Worm (Caenorhabditis elegans) whole organism, late embryonic: ENCODE data around the gene C45G9.4.

Experiments used
- C38D4.7 ChIP-seq: fragments of 200-800 bp; sonication (Bioruptor generic); optimal IDR thresholded peaks from 2 replicates; lab custom pipeline; 2018; ENCODE audit warnings: mild to moderate bottlenecking, missing genetic modification characterization, moderate library complexity, missing compliant biosample characterization
- K02D7.2 ChIP-seq: sonication (generic microtip); optimal IDR thresholded peaks from 2 replicates; lab custom pipeline; 2017; ENCODE audit warnings: mild to moderate bottlenecking, missing genetic modification characterization, missing compliant biosample characterization
- K09A11.1 ChIP-seq: sonication (generic microtip); optimal IDR thresholded peaks from 2 replicates; lab custom pipeline; 2017; ENCODE audit warnings: antibody characterized with exemption, mild to moderate bottlenecking, missing genetic modification characterization, missing compliant biosample characterization; ENCODE audit not compliant: insufficient read depth
- T23F11.4 ChIP-seq: fragments of 200-800 bp; sonication (Bioruptor generic); optimal IDR thresholded peaks from 2 replicates; lab custom pipeline; 2018; ENCODE audit warnings: mild to moderate bottlenecking, missing genetic modification characterization, missing compliant biosample characterization
- Y22D7AL.16 ChIP-seq: sonication (generic microtip); optimal IDR thresholded peaks from 2 replicates; lab custom pipeline; 2016; ENCODE audit warnings: missing genetic modification characterization, missing compliant biosample characterization
- ahr-1 ChIP-seq: sonication (generic microtip); optimal IDR thresholded peaks from 2 replicates; lab custom pipeline; 2016; ENCODE audit warnings: missing genetic modification characterization, missing compliant biosample characterization
- ceh-14 ChIP-seq: sonication (generic microtip); optimal IDR thresholded peaks from 2 replicates; lab custom pipeline; 2016; ENCODE audit warnings: missing genotype, missing genetic modification characterization, missing compliant biosample characterization
- ceh-18 ChIP-seq: sonication (generic microtip); optimal IDR thresholded peaks from 2 replicates; lab custom pipeline; 2016; ENCODE audit warnings: missing genetic modification characterization, missing compliant biosample characterization
- ceh-19 ChIP-seq: fragments of 200-800 bp; sonication (Bioruptor generic); optimal IDR thresholded peaks from 2 replicates; lab custom pipeline; 2018; ENCODE audit warnings: mild to moderate bottlenecking, missing genetic modification characterization, missing compliant biosample characterization
- ceh-2 ChIP-seq: sonication (generic microtip); optimal IDR thresholded peaks from 2 replicates; lab custom pipeline; 2016; ENCODE audit warnings: missing genotype, missing genetic modification characterization, missing compliant biosample characterization
- ceh-22 ChIP-seq: sonication (generic microtip); optimal IDR thresholded peaks from 2 replicates; lab custom pipeline; 2017; ENCODE audit warnings: missing biosample characterization, missing genetic modification characterization
- ceh-31 ChIP-seq: sonication (generic microtip); optimal IDR thresholded peaks from 2 replicates; lab custom pipeline; 2016; ENCODE audit warnings: missing genetic modification characterization, missing compliant biosample characterization
- ceh-45 ChIP-seq: fragments of 200-800 bp; sonication (Bioruptor generic); IDR thresholded peaks from 2 replicates; pipeline ENCODE4 v1.3.6; 2022; ENCODE audit warnings: missing genetic modification reagents, missing genetic modification characterization, missing compliant biosample characterization
- ceh-48 ChIP-seq: sonication (generic microtip); optimal IDR thresholded peaks from 2 replicates; lab custom pipeline; 2016; ENCODE audit warnings: missing genetic modification characterization, inconsistent platforms, missing compliant biosample characterization
- ceh-6 ChIP-seq: fragments of 200-800 bp; sonication (Bioruptor generic); optimal IDR thresholded peaks from 2 replicates; lab custom pipeline; 2018; ENCODE audit warnings: mild to moderate bottlenecking, missing genetic modification characterization, missing compliant biosample characterization
- ceh-9 ChIP-seq: sonication (generic microtip); optimal IDR thresholded peaks from 2 replicates; lab custom pipeline; 2016; ENCODE audit warnings: mild to moderate bottlenecking, missing genetic modification characterization, inconsistent platforms, missing compliant biosample characterization
- dmd-4 ChIP-seq: sonication (generic microtip); optimal IDR thresholded peaks from 2 replicates; lab custom pipeline; 2016; ENCODE audit warnings: borderline replicate concordance, missing genetic modification characterization, missing compliant biosample characterization
- dve-1 ChIP-seq: sonication (generic microtip); optimal IDR thresholded peaks from 2 replicates; lab custom pipeline; 2017; ENCODE audit warnings: antibody characterized with exemption, mild to moderate bottlenecking, missing genetic modification characterization, missing compliant biosample characterization
- elt-2 ChIP-seq: sonication (generic microtip); optimal IDR thresholded peaks from 2 replicates; lab custom pipeline; 2016; ENCODE audit warnings: missing genetic modification reagents, missing genetic modification characterization, missing compliant biosample characterization
- elt-4 ChIP-seq: sonication (generic microtip); optimal IDR thresholded peaks from 2 replicates; lab custom pipeline; 2016; ENCODE audit warnings: missing genetic modification characterization, missing compliant biosample characterization
- eyg-1 ChIP-seq: sonication (generic microtip); optimal IDR thresholded peaks from 2 replicates; lab custom pipeline; 2016; ENCODE audit warnings: missing genotype, missing genetic modification characterization, missing compliant biosample characterization
- fkh-6 ChIP-seq: sonication (generic microtip); optimal IDR thresholded peaks from 2 replicates; lab custom pipeline; 2016; ENCODE audit warnings: missing genetic modification characterization, missing compliant biosample characterization
- hlh-13 ChIP-seq: fragments of 200-800 bp; sonication (Bioruptor generic); optimal IDR thresholded peaks from 2 replicates; lab custom pipeline; 2018; ENCODE audit warnings: mild to moderate bottlenecking, missing genetic modification characterization, missing compliant biosample characterization
- hlh-15 ChIP-seq: sonication (generic microtip); optimal IDR thresholded peaks from 2 replicates; lab custom pipeline; 2016; ENCODE audit warnings: missing genetic modification characterization, missing compliant biosample characterization
- hlh-30 ChIP-seq: sonication (generic microtip); optimal IDR thresholded peaks from 2 replicates; lab custom pipeline; 2017; ENCODE audit warnings: antibody characterized with exemption, missing genetic modification characterization, missing compliant biosample characterization; ENCODE audit not compliant: insufficient read depth
- hlh-6 ChIP-seq: sonication (generic microtip); optimal IDR thresholded peaks from 2 replicates; lab custom pipeline; 2016; ENCODE audit warnings: missing genotype, missing genetic modification characterization, missing compliant biosample characterization
- hlh-8 ChIP-seq: sonication (generic microtip); optimal IDR thresholded peaks from 2 replicates; lab custom pipeline; 2016; ENCODE audit warnings: missing genotype, missing genetic modification characterization, missing compliant biosample characterization
- lim-6 ChIP-seq: sonication (generic microtip); optimal IDR thresholded peaks from 2 replicates; lab custom pipeline; 2016; ENCODE audit warnings: missing genetic modification characterization, missing compliant biosample characterization
- lin-11 ChIP-seq: fragments of 200-800 bp; sonication (Bioruptor generic); optimal IDR thresholded peaks from 2 replicates; lab custom pipeline; 2018; ENCODE audit warnings: mild to moderate bottlenecking, missing genetic modification characterization, missing compliant biosample characterization
- madf-2 ChIP-seq: sonication (generic microtip); optimal IDR thresholded peaks from 2 replicates; lab custom pipeline; 2017; ENCODE audit warnings: missing genetic modification characterization, missing compliant biosample characterization
- mec-3 ChIP-seq: sonication (generic microtip); optimal IDR thresholded peaks from 2 replicates; lab custom pipeline; 2016; ENCODE audit warnings: borderline replicate concordance, missing genetic modification characterization, missing compliant biosample characterization
- nfya-1 ChIP-seq: sonication (generic microtip); optimal IDR thresholded peaks from 2 replicates; lab custom pipeline; 2017; ENCODE audit warnings: missing genetic modification characterization, mild to moderate bottlenecking, missing compliant biosample characterization, antibody characterized with exemption, moderate library complexity
- nhr-11 ChIP-seq: fragments of 150-350 bp; optimal IDR thresholded peaks from 2 replicates; lab custom pipeline; 2014; ENCODE audit warnings: missing biosample characterization, missing genetic modification characterization
- nhr-232 ChIP-seq: sonication (generic microtip); optimal IDR thresholded peaks from 2 replicates; lab custom pipeline; 2016; ENCODE audit warnings: missing genetic modification characterization, missing compliant biosample characterization
- npax-4 ChIP-seq: sonication (generic microtip); optimal IDR thresholded peaks from 2 replicates; lab custom pipeline; 2016; ENCODE audit warnings: missing genetic modification characterization, missing compliant biosample characterization
- pax-1 ChIP-seq: fragments of 150-350 bp; optimal IDR thresholded peaks from 2 replicates; lab custom pipeline; 2014; ENCODE audit warnings: missing biosample characterization, missing genetic modification characterization
- pha-2 ChIP-seq: sonication (generic microtip); optimal IDR thresholded peaks from 2 replicates; lab custom pipeline; 2017; ENCODE audit warnings: mild to moderate bottlenecking, missing genetic modification characterization, missing compliant biosample characterization
- pros-1 ChIP-seq: fragments of 150-350 bp; optimal IDR thresholded peaks from 2 replicates; lab custom pipeline; 2014; ENCODE audit warnings: missing biosample characterization, missing genetic modification reagents, missing genetic modification characterization
- rnt-1 ChIP-seq: sonication (generic microtip); optimal IDR thresholded peaks from 2 replicates; lab custom pipeline; 2016; ENCODE audit warnings: missing genetic modification characterization, missing compliant biosample characterization
- sdc-2 ChIP-seq: sonication (generic microtip); optimal IDR thresholded peaks from 2 replicates; lab custom pipeline; 2016; ENCODE audit warnings: missing genotype, missing genetic modification characterization, missing compliant biosample characterization
- syd-9 ChIP-seq: sonication (generic microtip); optimal IDR thresholded peaks from 2 replicates; lab custom pipeline; 2016; ENCODE audit warnings: mild to moderate bottlenecking, missing genetic modification characterization, moderate library complexity, missing compliant biosample characterization
- unc-3 ChIP-seq, 2 experiments: fragments of 200-800 bp in 1 of 2; sonication (Bioruptor generic) in 1 of 2; sonication (generic microtip) in 1 of 2; conservative IDR thresholded peaks in 1 of 2; optimal IDR thresholded peaks in 1 of 2; 2 replicates each; pipeline versions ENCODE4 v1.3.6 to Lab custom; 2016 to 2022; ENCODE audit warnings: missing compliant biosample characterization in 2 of 2, missing genetic modification characterization in 2 of 2, missing genetic modification reagents in 1 of 2
- unc-42 ChIP-seq: sonication (generic microtip); optimal IDR thresholded peaks from 2 replicates; lab custom pipeline; 2016; ENCODE audit warnings: missing genotype, missing genetic modification characterization, missing compliant biosample characterization
- unc-86 ChIP-seq: sonication (generic microtip); optimal IDR thresholded peaks from 2 replicates; lab custom pipeline; 2016; ENCODE audit warnings: missing genetic modification characterization, missing compliant biosample characterization
- zip-5 ChIP-seq: sonication (generic microtip); optimal IDR thresholded peaks from 2 replicates; lab custom pipeline; 2016; ENCODE audit warnings: missing genetic modification characterization, missing compliant biosample characterization
- ztf-16 ChIP-seq: sonication (generic microtip); optimal IDR thresholded peaks from 2 replicates; lab custom pipeline; 2017; ENCODE audit warnings: missing genetic modification characterization, missing compliant biosample characterization

The C45G9.4 gene

DNA sequence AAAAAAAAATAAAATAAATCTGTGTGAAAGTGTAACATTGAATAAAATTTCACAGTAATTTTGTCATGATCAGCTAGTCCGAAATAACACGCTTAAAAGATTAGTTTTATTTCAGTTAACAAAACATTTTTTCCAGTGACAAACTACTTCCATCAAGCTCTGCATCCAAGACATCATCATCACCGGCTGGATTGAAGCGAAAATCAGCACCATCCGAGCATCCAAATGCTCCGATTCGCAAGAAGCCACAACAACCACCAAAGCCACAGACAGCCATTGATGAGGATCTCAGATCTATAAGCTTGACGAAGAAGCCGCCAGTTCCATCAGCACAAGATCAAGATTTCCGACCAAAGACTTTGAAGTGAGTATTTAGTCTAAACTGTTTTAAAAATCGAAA, 35.3 kb upstream of the C45G9.4 start:
- TF ChIP-seq ceh-22 (tag; lab: Kevin White, UChicago) (no peak), ceh-48 (no peak), mec-3 (tag; lab: Kevin White, UChicago) (no peak), hlh-13 (GFP tag; lab: Kevin White, UChicago) (no peak), ahr-1 (tag; lab: Kevin White, UChicago) (no peak), npax-4 (no peak), ceh-6 (GFP tag; lab: Kevin White, UChicago) (no peak), hlh-6 (no peak), nhr-11 (tag; lab: Kevin White, UChicago) (no peak), C38D4.7 (no peak), nhr-232 (tag; lab: Kevin White, UChicago) (no peak), madf-2 (no peak)

ce11 chrIII:5030629-5031028, 31.9 kb upstream of the C45G9.4 start, which contains the start of gene klp-6:
klp-6 (plus strand) TSS chrIII:5030929.
- TF ChIP-seq sdc-2 (tag; lab: Kevin White, UChicago), result no peak
- no peak for TF ChIP-seq ceh-22 (tag; lab: Kevin White, UChicago)
- TF ChIP-seq ceh-45 (GFP tag; lab: Robert Waterston, UW), result no peak
- no peak for TF ChIP-seq C38D4.7
- TF ChIP-seq K09A11.1 (tag; lab: Kevin White, UChicago), result no peak
- TF ChIP-seq ceh-2 (tag; lab: Kevin White, UChicago), result no peak
- no peak for TF ChIP-seq unc-42 (tag; lab: Kevin White, UChicago)
- TF ChIP-seq fkh-6 (tag; lab: Kevin White, UChicago), result no peak
- TF ChIP-seq dve-1 (tag; lab: Kevin White, UChicago), result no peak
- no peak for TF ChIP-seq madf-2
- TF ChIP-seq pax-1 (tag; lab: Kevin White, UChicago), result no peak
- no peak for TF ChIP-seq nhr-232 (tag; lab: Kevin White, UChicago)
- TF ChIP-seq hlh-13 (GFP tag; lab: Kevin White, UChicago), result no peak

DNA sequence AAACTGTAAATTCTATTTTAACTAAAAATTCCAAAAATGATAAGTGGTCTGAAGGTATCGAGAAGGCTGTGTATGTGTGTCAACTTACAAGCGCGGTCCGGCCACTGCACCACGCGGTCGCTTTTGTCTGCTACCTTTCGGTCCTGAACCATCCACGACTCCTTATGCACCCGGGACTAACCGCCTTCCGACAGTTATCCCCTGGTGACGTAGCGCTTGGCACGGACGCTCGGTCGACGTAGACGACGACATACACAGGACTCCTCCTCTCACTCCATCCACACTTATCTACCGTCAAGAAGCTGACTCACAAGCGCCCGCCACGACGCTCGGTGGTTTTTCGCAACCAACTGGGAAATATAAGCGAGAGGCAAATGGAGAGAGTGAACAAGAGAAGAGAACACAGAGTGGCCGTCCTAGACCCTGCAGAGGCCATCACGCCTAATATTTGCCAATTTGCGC, 31.1 kb upstream of the C45G9.4 start:
- TF ChIP-seq unc-86 (tag; lab: Kevin White, UChicago), result peak; percentile 75
- TF ChIP-seq ztf-16 (tag; lab: Kevin White, UChicago), result peak; percentile 86
- TF ChIP-seq ceh-31 (tag; lab: Kevin White, UChicago), result peak; percentile 81
- TF ChIP-seq lin-11 (tag; lab: Kevin White, UChicago), result peak; percentile 77
- peak; percentile 39 for TF ChIP-seq K09A11.1 (tag; lab: Kevin White, UChicago)
- peak; percentile 78 for TF ChIP-seq hlh-13 (GFP tag; lab: Kevin White, UChicago)
- peak; percentile 86 for TF ChIP-seq pha-2 (tag; lab: Kevin White, UChicago)
- peak; percentile 81 for TF ChIP-seq nhr-232 (tag; lab: Kevin White, UChicago)
- peak; percentile 80 for TF ChIP-seq eyg-1 (tag; lab: Kevin White, UChicago)
- TF ChIP-seq hlh-30 (tag; lab: Kevin White, UChicago), result peak; percentile 47
- TF ChIP-seq Y22D7AL.16, result peak; percentile 38
- TF ChIP-seq ceh-6 (GFP tag; lab: Kevin White, UChicago), result peak; percentile 84
- peak; percentile 83 for TF ChIP-seq ceh-14 (tag; lab: Kevin White, UChicago)
- TF ChIP-seq ceh-9 (tag; lab: Kevin White, UChicago), result peak; percentile 39
- TF ChIP-seq npax-4, result peak; percentile 57
- TF ChIP-seq T23F11.4 (GFP tag; lab: Kevin White, UChicago), result peak; percentile 93
- TF ChIP-seq nfya-1 (tag; lab: Kevin White, UChicago), result peak; percentile 72
- peak; percentile 24 for TF ChIP-seq pros-1 (tag; lab: Kevin White, UChicago)
- peak; percentile 51 for TF ChIP-seq mec-3 (tag; lab: Kevin White, UChicago)
- TF ChIP-seq fkh-6 (tag; lab: Kevin White, UChicago), result peak; percentile 88
- TF ChIP-seq elt-4, result peak; percentile 76
- TF ChIP-seq zip-5 (tag; lab: Kevin White, UChicago), result peak; percentile 54
- peak; percentile 92 for TF ChIP-seq dmd-4
- TF ChIP-seq ceh-45 (GFP tag; lab: Robert Waterston, UW), result peak; percentile 87
- TF ChIP-seq hlh-8 (tag; lab: Kevin White, UChicago), result peak; percentile 52
- TF ChIP-seq elt-2 (tag; lab: Kevin White, UChicago), result peak; percentile 95
- peak; percentile 54 for TF ChIP-seq hlh-15 (tag; lab: Kevin White, UChicago)
- TF ChIP-seq madf-2, result peak; percentile 50
- TF ChIP-seq syd-9 (tag; lab: Kevin White, UChicago), result peak; percentile 87
- TF ChIP-seq rnt-1 (tag; lab: Kevin White, UChicago), result peak; percentile 83
- TF ChIP-seq unc-3 (GFP tag; conservative IDR thresholded peaks at IDR 0.05; lab: Robert Waterston, UW), result peak; percentile 67
- TF ChIP-seq unc-3 (tag; optimal IDR thresholded peaks at IDR 0.05; lab: Kevin White, UChicago), result peak; percentile 91
- peak; percentile 45 for TF ChIP-seq lim-6 (tag; lab: Kevin White, UChicago)
- TF ChIP-seq K02D7.2 (tag; lab: Kevin White, UChicago), result peak; percentile 86
- peak; percentile 92 for TF ChIP-seq ceh-18 (tag; lab: Kevin White, UChicago)
- TF ChIP-seq ceh-19 (GFP tag; lab: Kevin White, UChicago), result peak; percentile 90
